Worm (Caenorhabditis elegans) whole organism, young adult: ENCODE data around the gene fbxa-114.

Experiments used
- B0261.1 ChIP-seq: sonication (generic microtip); optimal IDR thresholded peaks from 2 replicates; lab custom pipeline; 2016; ENCODE audit warnings: mild to moderate bottlenecking, missing genetic modification characterization, moderate library complexity, missing compliant biosample characterization
- B0336.3 ChIP-seq: fragments of 200-800 bp; sonication (Bioruptor generic); IDR thresholded peaks from 2 replicates; pipeline ENCODE4 v1.3.6; 2022; ENCODE audit warnings: missing genetic modification characterization, missing compliant biosample characterization
- F10E7.11 ChIP-seq: sonication (generic microtip); optimal IDR thresholded peaks from 2 replicates; lab custom pipeline; 2017; ENCODE audit warnings: mild to moderate bottlenecking, missing genetic modification characterization, moderate library complexity, missing compliant biosample characterization
- F23B12.7 ChIP-seq: sonication (generic microtip); optimal IDR thresholded peaks from 2 replicates; lab custom pipeline; 2017; ENCODE audit warnings: missing genetic modification characterization, mild to moderate bottlenecking, missing compliant biosample characterization, antibody characterized with exemption, moderate library complexity; ENCODE audit not compliant: insufficient read depth
- F33H1.4 ChIP-seq: fragments of 200-800 bp; sonication (Bioruptor generic); IDR thresholded peaks from 2 replicates; pipeline ENCODE4 v1.3.6; 2022; ENCODE audit warnings: missing genetic modification reagents, missing genetic modification characterization, missing compliant biosample characterization
- F52B5.7 ChIP-seq: sonication (generic microtip); optimal IDR thresholded peaks from 2 replicates; lab custom pipeline; 2016; ENCODE audit warnings: mild to moderate bottlenecking, missing genetic modification characterization, missing compliant biosample characterization
- F57C9.4 ChIP-seq: sonication (generic microtip); optimal IDR thresholded peaks from 2 replicates; lab custom pipeline; 2017; ENCODE audit warnings: mild to moderate bottlenecking, missing genetic modification characterization, missing compliant biosample characterization
- K12H6.12 ChIP-seq: fragments of 200-800 bp; sonication (Bioruptor generic); optimal IDR thresholded peaks from 2 replicates; lab custom pipeline; 2018; ENCODE audit warnings: mild to moderate bottlenecking, missing genetic modification characterization, missing compliant biosample characterization
- T07F8.4 ChIP-seq: sonication (generic microtip); optimal IDR thresholded peaks from 2 replicates; lab custom pipeline; 2016; ENCODE audit warnings: mild to moderate bottlenecking, missing genetic modification characterization, moderate library complexity, missing compliant biosample characterization
- Y53G8AR.9 ChIP-seq: fragments of 200-800 bp; sonication (Bioruptor generic); conservative IDR thresholded peaks from 2 replicates; pipeline ENCODE4 v1.3.6; 2022; ENCODE audit warnings: missing genetic modification reagents, missing genetic modification characterization, missing compliant biosample characterization
- Y56A3A.18 ChIP-seq: fragments of 200-800 bp; sonication (Bioruptor generic); IDR thresholded peaks from 2 replicates; pipeline ENCODE4 v1.3.6; 2022; ENCODE audit warnings: missing genetic modification reagents, missing genetic modification characterization, missing compliant biosample characterization
- Y79H2A.3 ChIP-seq: fragments of 200-800 bp; sonication (Bioruptor generic); conservative IDR thresholded peaks from 2 replicates; pipeline ENCODE4 v1.3.6; 2022; ENCODE audit warnings: missing genetic modification reagents, missing genetic modification characterization, missing compliant biosample characterization
- ama-1 ChIP-seq, 3 experiments: fragments of 150-350 bp in 1 of 3; sonication (generic microtip) in 2 of 3; optimal IDR thresholded peaks; 2 replicates each; lab custom pipeline; 2014 to 2018; ENCODE audit warnings: missing biosample characterization in 2 of 3, missing genetic modification characterization in 2 of 3, missing genetic modification reagents in 2 of 3
- athp-1 ChIP-seq: sonication (generic microtip); optimal IDR thresholded peaks from 2 replicates; lab custom pipeline; 2017; ENCODE audit warnings: mild to moderate bottlenecking, missing genetic modification characterization, missing compliant biosample characterization
- attf-5 ChIP-seq: fragments of 200-800 bp; sonication (Bioruptor generic); optimal IDR thresholded peaks from 2 replicates; lab custom pipeline; 2018; ENCODE audit warnings: mild to moderate bottlenecking, missing genetic modification characterization, missing compliant biosample characterization
- ceh-100 ChIP-seq: fragments of 200-800 bp; sonication (Bioruptor generic); IDR thresholded peaks from 2 replicates; pipeline ENCODE4 v1.3.6; 2022; ENCODE audit warnings: missing genetic modification reagents, missing genetic modification characterization, missing compliant biosample characterization
- ceh-58 ChIP-seq: fragments of 200-800 bp; sonication (Bioruptor generic); IDR thresholded peaks from 2 replicates; pipeline ENCODE4 v1.3.6; 2022; ENCODE audit warnings: missing genetic modification characterization, missing compliant biosample characterization
- dox-1 ChIP-seq: fragments of 200-800 bp; sonication (Bioruptor generic); IDR thresholded peaks from 2 replicates; pipeline ENCODE4 v1.3.6; 2022; ENCODE audit warnings: missing genetic modification reagents, missing genetic modification characterization, missing compliant biosample characterization
- dpff-1 ChIP-seq: sonication (generic microtip); optimal IDR thresholded peaks from 2 replicates; lab custom pipeline; 2017; ENCODE audit warnings: mild to moderate bottlenecking, missing genetic modification characterization, missing compliant biosample characterization
- dpl-1 ChIP-seq: fragments of 150-350 bp; optimal IDR thresholded peaks from 2 replicates; lab custom pipeline; 2014; ENCODE audit warnings: missing biosample characterization, missing genetic modification reagents, missing genetic modification characterization
- efl-1 ChIP-seq: fragments of 150-350 bp; optimal IDR thresholded peaks from 2 replicates; lab custom pipeline; 2014; ENCODE audit warnings: missing biosample characterization, missing genetic modification reagents, missing genetic modification characterization
- egl-18 ChIP-seq: fragments of 200-800 bp; sonication (Bioruptor generic); IDR thresholded peaks from 2 replicates; pipeline ENCODE4 v1.3.6; 2022; ENCODE audit warnings: missing genetic modification reagents, missing genetic modification characterization, missing compliant biosample characterization
- egl-44 ChIP-seq: fragments of 200-800 bp; sonication (Bioruptor generic); IDR thresholded peaks from 2 replicates; pipeline ENCODE4 v1.3.6; 2022; ENCODE audit warnings: missing genetic modification reagents, missing genetic modification characterization, missing compliant biosample characterization
- egrh-3 ChIP-seq: fragments of 200-800 bp; sonication (Bioruptor generic); IDR thresholded peaks from 2 replicates; pipeline ENCODE4 v1.3.6; 2022; ENCODE audit warnings: missing genetic modification reagents, missing genetic modification characterization, missing compliant biosample characterization
- fkh-3 ChIP-seq: sonication (generic microtip); optimal IDR thresholded peaks from 2 replicates; lab custom pipeline; 2016; ENCODE audit warnings: mild to moderate bottlenecking, missing genetic modification characterization, missing compliant biosample characterization
- gei-17 ChIP-seq: fragments of 200-800 bp; sonication (Bioruptor generic); optimal IDR thresholded peaks from 2 replicates; lab custom pipeline; 2018; ENCODE audit warnings: mild to moderate bottlenecking, missing genetic modification characterization, missing compliant biosample characterization
- hlh-26 ChIP-seq: fragments of 200-800 bp; sonication (Bioruptor generic); conservative IDR thresholded peaks from 2 replicates; pipeline ENCODE4 v1.3.6; 2022; ENCODE audit warnings: missing genetic modification reagents, missing genetic modification characterization, missing compliant biosample characterization
- hmg-20 ChIP-seq: fragments of 200-800 bp; sonication (Bioruptor generic); IDR thresholded peaks from 2 replicates; pipeline ENCODE4 v1.3.6; 2022; ENCODE audit warnings: missing genetic modification reagents, missing genetic modification characterization, missing compliant biosample characterization
- hrde-1 ChIP-seq: sonication (generic microtip); optimal IDR thresholded peaks from 2 replicates; lab custom pipeline; 2016; ENCODE audit warnings: missing genetic modification characterization, mild to moderate bottlenecking, missing compliant biosample characterization, moderate library complexity, missing genotype, missing genetic modification reagents, borderline replicate concordance
- madf-3 ChIP-seq: fragments of 200-800 bp; sonication (Bioruptor generic); IDR thresholded peaks from 2 replicates; pipeline ENCODE4 v1.3.6; 2022; ENCODE audit warnings: missing genetic modification reagents, missing genetic modification characterization, missing compliant biosample characterization
- madf-6 ChIP-seq: fragments of 200-800 bp; sonication (Bioruptor generic); IDR thresholded peaks from 2 replicates; pipeline ENCODE4 v1.3.6; 2022; ENCODE audit warnings: missing genetic modification reagents, missing genetic modification characterization, missing compliant biosample characterization
- mes-4 ChIP-seq: sonication (generic microtip); optimal IDR thresholded peaks from 2 replicates; lab custom pipeline; 2016; ENCODE audit warnings: missing genotype, missing genetic modification characterization, missing compliant biosample characterization
- mxl-1 ChIP-seq: sonication (generic microtip); optimal IDR thresholded peaks from 2 replicates; lab custom pipeline; 2016; ENCODE audit warnings: missing genetic modification characterization, missing compliant biosample characterization
- nfyb-1 ChIP-seq: fragments of 200-800 bp; sonication (Bioruptor generic); IDR thresholded peaks from 2 replicates; pipeline ENCODE4 v1.3.6; 2022; ENCODE audit warnings: missing genetic modification reagents, missing genetic modification characterization, missing compliant biosample characterization
- nhr-80 ChIP-seq: sonication (generic microtip); optimal IDR thresholded peaks from 2 replicates; lab custom pipeline; 2016; ENCODE audit warnings: missing genetic modification characterization, missing compliant biosample characterization
- repo-1 ChIP-seq: sonication (generic microtip); optimal IDR thresholded peaks from 2 replicates; lab custom pipeline; 2017; ENCODE audit warnings: mild to moderate bottlenecking, missing genetic modification characterization, missing compliant biosample characterization
- sdz-38 ChIP-seq: sonication (generic microtip); optimal IDR thresholded peaks from 2 replicates; lab custom pipeline; 2016; ENCODE audit warnings: missing genotype, missing genetic modification characterization, missing compliant biosample characterization
- snpc-1.1 ChIP-seq: sonication (generic microtip); optimal IDR thresholded peaks from 2 replicates; lab custom pipeline; 2017; ENCODE audit warnings: missing genetic modification characterization, mild to moderate bottlenecking, missing compliant biosample characterization, antibody characterized with exemption, moderate library complexity, missing genotype, missing genetic modification reagents; ENCODE audit not compliant: insufficient read depth
- snpc-1.3 ChIP-seq: sonication (generic microtip); optimal IDR thresholded peaks from 2 replicates; lab custom pipeline; 2017; ENCODE audit warnings: missing genetic modification characterization, mild to moderate bottlenecking, missing compliant biosample characterization, antibody characterized with exemption, moderate library complexity, missing genotype, missing genetic modification reagents; ENCODE audit not compliant: insufficient read depth
- snpc-4 ChIP-seq, 5 experiments: fragments of 150-350 bp in 1 of 5; sonication (generic microtip) in 4 of 5; optimal IDR thresholded peaks; 2 replicates each; lab custom pipeline; 2014 to 2018; ENCODE audit warnings: missing genetic modification characterization in 5 of 5, missing biosample characterization in 3 of 5, antibody characterized with exemption in 2 of 5, mild to moderate bottlenecking in 2 of 5, missing compliant biosample characterization in 2 of 5, missing genotype in 2 of 5, moderate library complexity in 2 of 5, missing genetic modification reagents in 1 of 5
- somi-1 ChIP-seq: fragments of 200-800 bp; sonication (Bioruptor generic); optimal IDR thresholded peaks from 2 replicates; lab custom pipeline; 2018; ENCODE audit warnings: mild to moderate bottlenecking, missing genetic modification characterization, missing compliant biosample characterization
- tlf-1 ChIP-seq: fragments of 200-800 bp; sonication (Bioruptor generic); optimal IDR thresholded peaks from 2 replicates; lab custom pipeline; 2018; ENCODE audit warnings: mild to moderate bottlenecking, missing genetic modification characterization, missing compliant biosample characterization
- unc-62 ChIP-seq: fragments of 150-350 bp; optimal IDR thresholded peaks from 2 replicates; lab custom pipeline; 2014; ENCODE audit warnings: missing biosample characterization, missing genetic modification reagents, missing genetic modification characterization
- xnd-1 ChIP-seq: sonication (generic microtip); optimal IDR thresholded peaks from 2 replicates; lab custom pipeline; 2016; ENCODE audit warnings: missing genotype, missing genetic modification reagents, missing genetic modification characterization, missing compliant biosample characterization
- zfh-2 ChIP-seq: fragments of 200-800 bp; sonication (Bioruptor generic); conservative IDR thresholded peaks from 2 replicates; pipeline ENCODE4 v1.3.6; 2022; ENCODE audit warnings: missing genetic modification reagents, missing genetic modification characterization, missing compliant biosample characterization
- ztf-22 ChIP-seq: fragments of 200-800 bp; sonication (Bioruptor generic); optimal IDR thresholded peaks from 2 replicates; lab custom pipeline; 2018; ENCODE audit warnings: mild to moderate bottlenecking, missing genetic modification characterization, moderate library complexity, missing compliant biosample characterization

fbxa-114 gene

ce11 chrV:20161781-20162289 lies 39.6 kb upstream of the fbxa-114 start:
- TF ChIP-seq Y79H2A.3 (GFP tag; lab: Robert Waterston, UW) (no peak), sdz-38 (tag; lab: Kevin White, UChicago) (no peak), xnd-1 (tag; lab: Kevin White, UChicago) (no peak), F57C9.4 (tag; lab: Kevin White, UChicago) (no peak), egl-44 (no peak), F10E7.11 (tag; lab: Kevin White, UChicago) (no peak), hrde-1 (tag; lab: Kevin White, UChicago) (no peak), fkh-3 (tag; lab: Kevin White, UChicago) (peak; percentile 14), mxl-1 (no peak), attf-5 (GFP tag; lab: Kevin White, UChicago) (no peak), B0336.3 (peak; percentile 74), T07F8.4 (tag; lab: Kevin White, UChicago) (no peak), snpc-1.3 (no peak), repo-1 (peak; percentile 64), F52B5.7 (tag; lab: Kevin White, UChicago) (no peak), unc-62 (GFP tag; lab: Kevin White, UChicago) (no peak), snpc-4 (GFP tag; optimal IDR thresholded peaks at IDR 0.05; lab: Kevin White, UChicago) (no peak), snpc-4 (tag; optimal IDR thresholded peaks at IDR 0.05; lab: Kevin White, UChicago) (no peak), F33H1.4 (no peak), gei-17 (GFP tag; lab: Kevin White, UChicago) (peak; percentile 10), ceh-100 (GFP tag; lab: Robert Waterston, UW) (no peak), ceh-58 (GFP tag; lab: Robert Waterston, UW) (no peak), madf-3 (GFP tag; lab: Robert Waterston, UW) (no peak), nhr-80 (no peak), Y53G8AR.9 (GFP tag; lab: Robert Waterston, UW) (0 out of 2 replicates have a peak, but pooled peaks have one; percentile 82), madf-6 (GFP tag; lab: Robert Waterston, UW) (peak; percentile 4; the same call in 1 of the 2 replicates), egl-18 (GFP tag; lab: Robert Waterston, UW) (0 out of 2 replicates have a peak, but pooled peaks have one; percentile 61), B0261.1 (tag; lab: Kevin White, UChicago) (no peak), athp-1 (tag; lab: Kevin White, UChicago) (no peak), hlh-26 (no peak), tlf-1 (GFP tag; lab: Kevin White, UChicago) (peak; percentile 37), egrh-3 (no peak), F23B12.7 (tag; lab: Kevin White, UChicago) (no peak), snpc-1.1 (tag; lab: Kevin White, UChicago) (no peak), dpl-1 (GFP tag; lab: Kevin White, UChicago) (no peak), ama-1 (optimal IDR thresholded peaks at IDR 0.05; lab: Kevin White, UChicago) (no peak), ama-1 (GFP tag; optimal IDR thresholded peaks at IDR 0.05; lab: Kevin White, UChicago) (no peak), mes-4 (tag; lab: Kevin White, UChicago) (no peak), ztf-22 (GFP tag; lab: Kevin White, UChicago) (no peak), Y56A3A.18 (GFP tag; lab: Robert Waterston, UW) (no peak), dpff-1 (tag; lab: Kevin White, UChicago) (no peak), hmg-20 (no peak), dox-1 (no peak), somi-1 (GFP tag; lab: Kevin White, UChicago) (no peak), nfyb-1 (GFP tag; lab: Robert Waterston, UW) (0 out of 2 replicates have a peak, but pooled peaks have one; percentile 22), efl-1 (GFP tag; lab: Kevin White, UChicago) (no peak), K12H6.12 (tag; lab: Kevin White, UChicago) (no peak), zfh-2 (no peak)
